Worm (Caenorhabditis elegans): ENCODE measurements around the gene F10B5.3.

Gene F10B5.3

ce11 chrII:8128273-8129039 lies 21.4 kb downstream of the F10B5.3 start (continued):
- TF ChIP-seq F13H6.1 (tag; optimal IDR thresholded peaks at IDR 0.05), result peak; percentile 19
- peak; percentile 1 for TF ChIP-seq unc-42 (tag; optimal IDR thresholded peaks at IDR 0.05)
- no peak for TF ChIP-seq dmd-4 (tag; optimal IDR thresholded peaks at IDR 0.05; ENCODE audit: borderline replicate concordance)
- no peak for TF ChIP-seq pax-1 (tag; optimal IDR thresholded peaks at IDR 0.05)
- no peak for TF ChIP-seq ets-4 (tag; optimal IDR thresholded peaks at IDR 0.05)
- TF ChIP-seq pha-2 (tag; optimal IDR thresholded peaks at IDR 0.05), result peak; percentile 1
- TF ChIP-seq mec-3 (tag; optimal IDR thresholded peaks at IDR 0.05; ENCODE audit: borderline replicate concordance), result peak; percentile 43
- TF ChIP-seq pqm-1 (tag; optimal IDR thresholded peaks at IDR 0.05), result peak; percentile 38
- no peak for TF ChIP-seq gmeb-2 (tag; optimal IDR thresholded peaks at IDR 0.05)
- TF ChIP-seq dve-1 (tag; optimal IDR thresholded peaks at IDR 0.05), result no peak
- TF ChIP-seq eyg-1 (tag; optimal IDR thresholded peaks at IDR 0.05), result no peak
- TF ChIP-seq zip-5 (tag; optimal IDR thresholded peaks at IDR 0.05), result no peak
- TF ChIP-seq nfya-1 (tag; optimal IDR thresholded peaks at IDR 0.05), result peak; percentile 67
- no peak for TF ChIP-seq unc-3 (GFP tag; conservative IDR thresholded peaks at IDR 0.05)
- no peak for TF ChIP-seq unc-3 (tag; optimal IDR thresholded peaks at IDR 0.05)
- TF ChIP-seq ceh-18 (tag; optimal IDR thresholded peaks at IDR 0.05), result peak; percentile 58
- peak; percentile 57 for TF ChIP-seq che-1 (tag; optimal IDR thresholded peaks at IDR 0.05)
- no peak for TF ChIP-seq madf-2 (tag; optimal IDR thresholded peaks at IDR 0.05)
- TF ChIP-seq lin-11 (tag; optimal IDR thresholded peaks at IDR 0.05), result peak; percentile 33
- TF ChIP-seq hlh-15 (tag; optimal IDR thresholded peaks at IDR 0.05), result no peak
- no peak for TF ChIP-seq unc-55 (GFP tag; optimal IDR thresholded peaks at IDR 0.05)
- peak; percentile 45 for TF ChIP-seq ref-2 (tag; optimal IDR thresholded peaks at IDR 0.05)
- no peak for TF ChIP-seq hlh-13 (GFP tag; optimal IDR thresholded peaks at IDR 0.05)

ce11 chrII:8127794-8128193 lies 22.0 kb downstream of the F10B5.3 start:
- TF ChIP-seq fax-1 (tag; optimal IDR thresholded peaks at IDR 0.05) (no peak), unc-3 (GFP tag; conservative IDR thresholded peaks at IDR 0.05) (no peak), unc-3 (tag; optimal IDR thresholded peaks at IDR 0.05) (no peak), T23F11.4 (GFP tag; optimal IDR thresholded peaks at IDR 0.05) (no peak), ceh-19 (GFP tag; optimal IDR thresholded peaks at IDR 0.05) (no peak), eyg-1 (tag; optimal IDR thresholded peaks at IDR 0.05) (no peak), ceh-31 (tag; optimal IDR thresholded peaks at IDR 0.05) (no peak), hlh-30 (tag; optimal IDR thresholded peaks at IDR 0.05; ENCODE audit: insufficient read depth) (no peak), tbx-7 (tag; optimal IDR thresholded peaks at IDR 0.05) (no peak), ceh-30 (tag; optimal IDR thresholded peaks at IDR 0.05) (no peak), lim-6 (tag; optimal IDR thresholded peaks at IDR 0.05) (no peak), zip-5 (tag; optimal IDR thresholded peaks at IDR 0.05) (no peak)

- TF ChIP-seq dve-1 (tag; optimal IDR thresholded peaks at IDR 0.05), result no peak
- no peak for TF ChIP-seq fax-1 (tag; optimal IDR thresholded peaks at IDR 0.05)
- no peak for TF ChIP-seq hlh-8 (tag; optimal IDR thresholded peaks at IDR 0.05)
- no peak for TF ChIP-seq lim-6 (tag; optimal IDR thresholded peaks at IDR 0.05)
- TF ChIP-seq ceh-45 (GFP tag; IDR thresholded peaks at IDR 0.05), result no peak
- TF ChIP-seq pax-1 (tag; optimal IDR thresholded peaks at IDR 0.05), result no peak
- TF ChIP-seq ceh-31 (tag; optimal IDR thresholded peaks at IDR 0.05), result no peak
- no peak for TF ChIP-seq nhr-11 (tag; optimal IDR thresholded peaks at IDR 0.05)
- TF ChIP-seq pha-4 (tag; optimal IDR thresholded peaks at IDR 0.05), result no peak
- peak; percentile 96 for TF ChIP-seq elt-2 (tag; optimal IDR thresholded peaks at IDR 0.05)
- no peak for TF ChIP-seq ceh-2 (tag; optimal IDR thresholded peaks at IDR 0.05)
- no peak for TF ChIP-seq npax-4 (tag; optimal IDR thresholded peaks at IDR 0.05)
- no peak for TF ChIP-seq Y22D7AL.16 (tag; optimal IDR thresholded peaks at IDR 0.05)
- TF ChIP-seq tbx-7 (tag; optimal IDR thresholded peaks at IDR 0.05), result no peak
- no peak for TF ChIP-seq K09A11.1 (tag; optimal IDR thresholded peaks at IDR 0.05; ENCODE audit: insufficient read depth)
- TF ChIP-seq fkh-6 (tag; optimal IDR thresholded peaks at IDR 0.05), result no peak
- TF ChIP-seq ceh-6 (GFP tag; optimal IDR thresholded peaks at IDR 0.05), result no peak
- no peak for TF ChIP-seq pag-3 (tag; optimal IDR thresholded peaks at IDR 0.05; ENCODE audit: borderline replicate concordance)
- peak; percentile 8 for TF ChIP-seq tbx-2 (tag; optimal IDR thresholded peaks at IDR 0.05)
- TF ChIP-seq syd-9 (tag; optimal IDR thresholded peaks at IDR 0.05), result no peak
- no peak for TF ChIP-seq fkh-10 (GFP tag; optimal IDR thresholded peaks at IDR 0.05)
- TF ChIP-seq K02D7.2 (tag; optimal IDR thresholded peaks at IDR 0.05), result no peak
- no peak for TF ChIP-seq ztf-16 (tag; optimal IDR thresholded peaks at IDR 0.05)
- TF ChIP-seq ceh-22 (tag; optimal IDR thresholded peaks at IDR 0.05), result peak; percentile 64
- no peak for TF ChIP-seq ceh-19 (GFP tag; optimal IDR thresholded peaks at IDR 0.05)
Measured at ce11 chrII:8127290-8127689, 22.5 kb downstream of the F10B5.3 start.

All from whole organism, late embryonic.